Worm (Caenorhabditis elegans): Measurements from ENCODE around the gene nspc-16.

Gene nspc-16

DNA sequence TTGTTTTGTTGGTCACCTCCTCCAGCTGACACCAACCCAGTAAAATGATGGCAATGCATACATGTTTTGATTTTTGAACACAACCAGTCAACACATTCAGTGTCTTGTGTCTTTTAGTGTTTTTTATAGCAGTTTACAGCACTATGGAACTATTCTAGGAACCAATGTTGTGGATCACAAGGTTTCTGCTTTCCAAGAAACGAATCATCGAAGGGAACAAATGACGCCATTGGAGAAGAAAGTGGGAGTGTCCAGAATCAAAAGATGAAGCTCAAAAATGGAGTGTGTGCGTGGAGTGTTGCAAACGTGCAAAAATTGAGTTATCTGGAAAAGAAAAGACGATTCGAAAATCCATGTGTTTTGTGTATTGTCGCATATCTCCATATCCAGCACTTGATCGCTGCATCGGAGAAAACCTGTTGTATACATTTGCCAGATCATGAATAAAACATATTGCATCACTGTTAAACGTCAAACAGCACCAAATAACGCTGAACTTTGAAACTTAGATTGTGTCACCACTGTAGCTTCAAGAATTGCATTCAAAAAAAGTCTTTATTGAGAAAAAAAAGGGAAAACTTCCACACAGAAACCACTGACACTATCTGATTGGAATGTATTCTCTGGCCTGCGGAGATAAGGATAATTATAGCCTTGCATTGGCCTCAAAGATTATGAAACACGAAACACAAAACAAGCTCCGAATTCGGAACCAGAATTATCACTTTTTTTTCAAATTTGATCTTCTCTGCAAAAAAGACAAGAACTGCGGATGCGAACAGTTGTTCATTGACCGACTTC lies 39.1 kb downstream of the nspc-16 start (continued):
- no peak for TF ChIP-seq egrh-3 (GFP tag; IDR thresholded peaks at IDR 0.05)
- peak; percentile 90 for TF ChIP-seq atf-7 (tag; optimal IDR thresholded peaks at IDR 0.05)
- no peak for TF ChIP-seq nfya-2 (GFP tag; IDR thresholded peaks at IDR 0.05)
- TF ChIP-seq nfya-1 (tag; optimal IDR thresholded peaks at IDR 0.05; ENCODE audit: borderline replicate concordance, insufficient read depth) = no peak
- TF ChIP-seq B0336.3 (GFP tag; IDR thresholded peaks at IDR 0.05) = no peak
- no peak for TF ChIP-seq ztf-3 (GFP tag; optimal IDR thresholded peaks at IDR 0.05)
- no peak for TF ChIP-seq athp-1 (tag; optimal IDR thresholded peaks at IDR 0.05)
- no peak for TF ChIP-seq F10E7.11 (tag; optimal IDR thresholded peaks at IDR 0.05)
- no peak for TF ChIP-seq zfh-2 (GFP tag; conservative IDR thresholded peaks at IDR 0.05)
- no peak for TF ChIP-seq hlh-26 (GFP tag; conservative IDR thresholded peaks at IDR 0.05)
- TF ChIP-seq attf-5 (GFP tag; optimal IDR thresholded peaks at IDR 0.05) = no peak
- TF ChIP-seq hrde-1 (tag; optimal IDR thresholded peaks at IDR 0.05; ENCODE audit: borderline replicate concordance) = no peak
- TF ChIP-seq Y56A3A.18 (GFP tag; IDR thresholded peaks at IDR 0.05) = no peak
- TF ChIP-seq F55B11.4 (tag; optimal IDR thresholded peaks at IDR 0.05; ENCODE audit: borderline replicate concordance, insufficient read depth) = no peak
- TF ChIP-seq lin-54 (GFP tag; optimal IDR thresholded peaks at IDR 0.05) = no peak
- TF ChIP-seq egl-18 (GFP tag; IDR thresholded peaks at IDR 0.05) = 0 out of 2 replicates have a peak, but pooled peaks have one; percentile 10
- peak; percentile 33 for TF ChIP-seq nhr-80 (tag; optimal IDR thresholded peaks at IDR 0.05)
- peak; percentile 8; the same call in 1 of the 2 replicates for TF ChIP-seq mcd-1 (GFP tag; IDR thresholded peaks at IDR 0.05)
- TF ChIP-seq C17E4.6 (GFP tag; IDR thresholded peaks at IDR 0.05) = no peak
- TF ChIP-seq B0261.1 (tag; optimal IDR thresholded peaks at IDR 0.05) = no peak
- TF ChIP-seq nhr-179 (tag; optimal IDR thresholded peaks at IDR 0.05) = no peak
- TF ChIP-seq sea-2 (GFP tag; IDR thresholded peaks at IDR 0.05) = no peak
- peak; percentile 30; the same call in 1 of the 2 replicates for TF ChIP-seq pbrm-1 (GFP tag; IDR thresholded peaks at IDR 0.05)
- TF ChIP-seq ztf-22 (GFP tag; optimal IDR thresholded peaks at IDR 0.05) = no peak
- TF ChIP-seq madf-3 (GFP tag; IDR thresholded peaks at IDR 0.05) = no peak
- TF ChIP-seq rec-8 (tag; optimal IDR thresholded peaks at IDR 0.05) = no peak
- TF ChIP-seq hlh-12 (tag; optimal IDR thresholded peaks at IDR 0.05) = no peak
- no peak for TF ChIP-seq bed-2 (GFP tag; IDR thresholded peaks at IDR 0.05)
- peak; percentile 48; the same call in 1 of the 2 replicates for TF ChIP-seq ekl-4 (GFP tag; IDR thresholded peaks at IDR 0.05)
- TF ChIP-seq B0035.1 (tag; optimal IDR thresholded peaks at IDR 0.05) = no peak
- peak; percentile 25 for TF ChIP-seq somi-1 (GFP tag; optimal IDR thresholded peaks at IDR 0.05)
- TF ChIP-seq snpc-3.4 (tag; optimal IDR thresholded peaks at IDR 0.05) = no peak
- no peak for TF ChIP-seq hmg-1.2 (GFP tag; IDR thresholded peaks at IDR 0.05)
- TF ChIP-seq F39B2.1 (GFP tag; IDR thresholded peaks at IDR 0.05) = no peak
- TF ChIP-seq lsy-27 (tag; optimal IDR thresholded peaks at IDR 0.05; ENCODE audit: borderline replicate concordance, insufficient read depth) = no peak
- no peak for TF ChIP-seq ceh-91 (GFP tag; IDR thresholded peaks at IDR 0.05)
- TF ChIP-seq rcor-1 (GFP tag; IDR thresholded peaks at IDR 0.05) = no peak
- peak; percentile 10 for TF ChIP-seq ceh-27 (GFP tag; optimal IDR thresholded peaks at IDR 0.05)
- no peak for TF ChIP-seq ceh-58 (GFP tag; IDR thresholded peaks at IDR 0.05)
- TF ChIP-seq madf-10 (tag; optimal IDR thresholded peaks at IDR 0.05) = peak; percentile 1

All from whole organism, young adult.